Worm (Caenorhabditis elegans): ENCODE results near the gene K07C5.9.

Gene K07C5.9

ce11 chrV:10350054-10350453 is at the start of gene K07C5.9:
TSS of gene K07C5.9 (minus strand) at chrV:10350154.
- TF ChIP-seq elt-2 (tag; optimal IDR thresholded peaks at IDR 0.05) = no peak
- TF ChIP-seq pqm-1 (tag; optimal IDR thresholded peaks at IDR 0.05) = no peak
- TF ChIP-seq unc-86 (tag; optimal IDR thresholded peaks at IDR 0.05) = no peak
- TF ChIP-seq ceh-6 (GFP tag; optimal IDR thresholded peaks at IDR 0.05) = no peak
- no peak for TF ChIP-seq pag-3 (tag; optimal IDR thresholded peaks at IDR 0.05; ENCODE audit: borderline replicate concordance)
- TF ChIP-seq ceh-2 (tag; optimal IDR thresholded peaks at IDR 0.05) = no peak
- TF ChIP-seq ttx-3 (tag; optimal IDR thresholded peaks at IDR 0.05) = no peak
- no peak for TF ChIP-seq pax-1 (tag; optimal IDR thresholded peaks at IDR 0.05)
- no peak for TF ChIP-seq hlh-30 (tag; optimal IDR thresholded peaks at IDR 0.05; ENCODE audit: insufficient read depth)
- no peak for TF ChIP-seq ceh-31 (tag; optimal IDR thresholded peaks at IDR 0.05)
- TF ChIP-seq zip-5 (tag; optimal IDR thresholded peaks at IDR 0.05) = no peak
- TF ChIP-seq ceh-9 (tag; optimal IDR thresholded peaks at IDR 0.05) = no peak
- TF ChIP-seq fkh-6 (tag; optimal IDR thresholded peaks at IDR 0.05) = no peak
- TF ChIP-seq fkh-10 (GFP tag; optimal IDR thresholded peaks at IDR 0.05) = no peak
- no peak for TF ChIP-seq npax-4 (tag; optimal IDR thresholded peaks at IDR 0.05)
- TF ChIP-seq ahr-1 (tag; optimal IDR thresholded peaks at IDR 0.05) = no peak
- no peak for TF ChIP-seq C08G9.2 (tag; optimal IDR thresholded peaks at IDR 0.05)
- TF ChIP-seq ref-2 (tag; optimal IDR thresholded peaks at IDR 0.05) = no peak
- TF ChIP-seq pros-1 (tag; optimal IDR thresholded peaks at IDR 0.05) = no peak
- TF ChIP-seq K02D7.2 (tag; optimal IDR thresholded peaks at IDR 0.05) = no peak

- no peak for TF ChIP-seq zip-5 (tag; optimal IDR thresholded peaks at IDR 0.05)
- TF ChIP-seq elt-2 (tag; optimal IDR thresholded peaks at IDR 0.05) = peak; percentile 77
Measured at ce11 chrV:10399290-10399689, 49.3 kb upstream of the K07C5.9 start.

- TF ChIP-seq dve-1 (tag; optimal IDR thresholded peaks at IDR 0.05) (no peak), ahr-1 (tag; optimal IDR thresholded peaks at IDR 0.05) (no peak), unc-42 (tag; optimal IDR thresholded peaks at IDR 0.05) (no peak), ceh-48 (tag; optimal IDR thresholded peaks at IDR 0.05) (no peak), T23F11.4 (GFP tag; optimal IDR thresholded peaks at IDR 0.05) (no peak), nhr-232 (tag; optimal IDR thresholded peaks at IDR 0.05) (no peak), ets-4 (tag; optimal IDR thresholded peaks at IDR 0.05) (no peak), ceh-18 (tag; optimal IDR thresholded peaks at IDR 0.05) (no peak), elt-4 (tag; optimal IDR thresholded peaks at IDR 0.05) (no peak), ref-2 (tag; optimal IDR thresholded peaks at IDR 0.05) (no peak), ztf-16 (tag; optimal IDR thresholded peaks at IDR 0.05) (no peak), sdc-2 (tag; optimal IDR thresholded peaks at IDR 0.05) (no peak), fkh-10 (GFP tag; optimal IDR thresholded peaks at IDR 0.05) (no peak), rnt-1 (tag; optimal IDR thresholded peaks at IDR 0.05) (no peak), hlh-8 (tag; optimal IDR thresholded peaks at IDR 0.05) (no peak), che-1 (tag; optimal IDR thresholded peaks at IDR 0.05) (no peak)
Measured at ce11 chrV:10398431-10398830, 48.5 kb upstream of the K07C5.9 start, which contains the start of gene ugt-2. TSS of gene ugt-2 (plus strand) at chrV:10398801.

- no peak for TF ChIP-seq pag-3 (tag; optimal IDR thresholded peaks at IDR 0.05; ENCODE audit: borderline replicate concordance)
- TF ChIP-seq T23F11.4 (GFP tag; optimal IDR thresholded peaks at IDR 0.05) = no peak
- no peak for TF ChIP-seq hlh-13 (GFP tag; optimal IDR thresholded peaks at IDR 0.05)
- no peak for TF ChIP-seq unc-86 (tag; optimal IDR thresholded peaks at IDR 0.05)
- TF ChIP-seq ahr-1 (tag; optimal IDR thresholded peaks at IDR 0.05) = no peak
- no peak for TF ChIP-seq ceh-31 (tag; optimal IDR thresholded peaks at IDR 0.05)
Measured at ce11 chrV:10395173-10395766, 45.3 kb upstream of the K07C5.9 start, which contains the start of the genes col-151 and ugt-1. TSS of gene col-151 (minus strand) at chrV:10395223. TSS of gene ugt-1 (plus strand) at chrV:10395663.

- TF ChIP-seq hlh-15 (tag; optimal IDR thresholded peaks at IDR 0.05) (no peak), pag-3 (tag; optimal IDR thresholded peaks at IDR 0.05; ENCODE audit: borderline replicate concordance) (no peak), hlh-13 (GFP tag; optimal IDR thresholded peaks at IDR 0.05) (no peak), fkh-10 (GFP tag; optimal IDR thresholded peaks at IDR 0.05) (no peak), ceh-45 (GFP tag; IDR thresholded peaks at IDR 0.05) (no peak), madf-2 (tag; optimal IDR thresholded peaks at IDR 0.05) (no peak), Y22D7AL.16 (tag; optimal IDR thresholded peaks at IDR 0.05) (no peak)
Measured at ce11 chrV:10393708-10394107, 43.8 kb upstream of the K07C5.9 start.
